Worm (Caenorhabditis elegans): ENCODE data around the gene nkat-1.

DNA sequence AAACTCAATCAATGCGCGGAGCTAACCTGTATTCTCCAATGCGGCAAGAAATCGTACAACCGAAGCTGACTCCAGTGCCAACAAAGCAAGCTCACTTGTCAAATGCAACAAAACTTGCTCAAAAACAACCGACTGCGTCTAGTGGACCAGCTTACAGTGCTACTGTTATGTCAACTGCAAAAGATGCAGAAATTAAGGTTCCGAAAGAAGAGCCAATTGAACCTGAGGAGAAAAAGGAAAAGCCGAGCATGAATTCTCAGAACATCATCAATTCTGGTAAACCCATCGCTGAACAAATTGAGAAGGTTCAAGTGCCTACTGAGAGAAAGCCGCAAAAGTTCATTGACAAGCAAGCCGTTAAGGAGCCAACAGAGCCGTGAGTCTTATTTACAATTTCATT lies 8.5 kb downstream of the nkat-1 start:
- TF ChIP-seq tbx-2 (tag; optimal IDR thresholded peaks at IDR 0.05) (no peak), K09A11.1 (tag; optimal IDR thresholded peaks at IDR 0.05; ENCODE audit: insufficient read depth) (no peak), hlh-13 (GFP tag; optimal IDR thresholded peaks at IDR 0.05) (no peak), ama-1 (optimal IDR thresholded peaks at IDR 0.05) (no peak), pat-9 (tag; optimal IDR thresholded peaks at IDR 0.05) (no peak), hlh-15 (tag; optimal IDR thresholded peaks at IDR 0.05) (no peak), ztf-16 (tag; optimal IDR thresholded peaks at IDR 0.05) (no peak), ahr-1 (tag; optimal IDR thresholded peaks at IDR 0.05) (no peak), eyg-1 (tag; optimal IDR thresholded peaks at IDR 0.05) (no peak), hlh-8 (tag; optimal IDR thresholded peaks at IDR 0.05) (no peak), fkh-10 (GFP tag; optimal IDR thresholded peaks at IDR 0.05) (no peak)

All from whole organism, late embryonic.